Fruit fly (Drosophila melanogaster) whole organism, embryonic: ENCODE measurements around the gene Rab40.
A peak's percentile ranks its signal among the peaks of the same experiment; 100 is the strongest.

ENCODE experiments used
- B-H1 ChIP-seq: fragments of 200-800 bp; sonication (Bioruptor generic); IDR thresholded peaks from 3 replicates; pipeline ENCODE4 v1.3.6; 2022; ENCODE audit warnings: missing biosample characterization, missing genetic modification characterization
- CG11456 ChIP-seq: fragments of 200-800 bp; sonication (Bioruptor generic); IDR thresholded peaks from 3 replicates; pipeline ENCODE4 v1.3.6; 2022; ENCODE audit warnings: missing biosample characterization, missing genetic modification characterization
- CG12155 ChIP-seq: fragments of 200-800 bp; sonication (Bioruptor generic); optimal IDR thresholded peaks from 3 replicates; lab custom pipeline; 2016; ENCODE audit warnings: missing biosample characterization, missing genetic modification characterization
- CG12299 ChIP-seq: fragments of 200-800 bp; sonication (Bioruptor generic); optimal IDR thresholded peaks from 2 replicates; lab custom pipeline; 2018; ENCODE audit warnings: missing biosample characterization, mild to moderate bottlenecking, missing genetic modification characterization
- CG13894 ChIP-seq: fragments of 200-800 bp; sonication (Bioruptor generic); optimal IDR thresholded peaks from 3 replicates; lab custom pipeline; 2018; ENCODE audit warnings: missing biosample characterization, mild to moderate bottlenecking, missing genetic modification characterization, moderate library complexity
- CG1603 ChIP-seq: fragments of 200-800 bp; sonication (Bioruptor generic); optimal IDR thresholded peaks from 2 replicates; lab custom pipeline; 2019; ENCODE audit warnings: missing biosample characterization, mild to moderate bottlenecking, missing genetic modification characterization, moderate library complexity
- CG16779 ChIP-seq: fragments of 200-800 bp; sonication (Bioruptor generic); IDR thresholded peaks from 2 replicates; pipeline ENCODE4 v1.3.6; 2022; ENCODE audit warnings: missing biosample characterization, missing genetic modification characterization
- CG16813 ChIP-seq: fragments of 200-800 bp; sonication (Bioruptor generic); IDR thresholded peaks from 3 replicates; pipeline ENCODE4 v1.3.6; 2022; ENCODE audit warnings: missing biosample characterization, missing genetic modification characterization; ENCODE audit not compliant: partially characterized antibody
- CG2116 ChIP-seq: fragments of 200-800 bp; sonication (Bioruptor generic); optimal IDR thresholded peaks from 3 replicates; lab custom pipeline; 2018; ENCODE audit warnings: missing biosample characterization, mild to moderate bottlenecking, missing genetic modification characterization
- CG2678 ChIP-seq: fragments of 200-800 bp; sonication (Bioruptor generic); optimal IDR thresholded peaks from 3 replicates; lab custom pipeline; 2019; ENCODE audit warnings: missing biosample characterization, mild to moderate bottlenecking, missing genetic modification characterization, moderate library complexity
- CG33213 ChIP-seq: fragments of 200-800 bp; sonication (Bioruptor generic); optimal IDR thresholded peaks from 3 replicates; lab custom pipeline; 2016; ENCODE audit warnings: missing biosample characterization, missing genetic modification characterization
- CG4617 ChIP-seq: fragments of 200-800 bp; sonication (Bioruptor generic); optimal IDR thresholded peaks from 3 replicates; lab custom pipeline; 2016; ENCODE audit warnings: missing biosample characterization, missing genetic modification characterization, borderline replicate concordance
- CG7786 ChIP-seq: fragments of 200-800 bp; sonication (Bioruptor generic); optimal IDR thresholded peaks from 2 replicates; lab custom pipeline; 2016; ENCODE audit warnings: missing biosample characterization, missing genetic modification characterization
- CG7987 ChIP-seq: fragments of 200-800 bp; sonication (Bioruptor generic); optimal IDR thresholded peaks from 2 replicates; lab custom pipeline; 2018; ENCODE audit warnings: missing biosample characterization, mild to moderate bottlenecking, missing genetic modification characterization, moderate library complexity
- CG8089 ChIP-seq: fragments of 200-800 bp; sonication (Bioruptor generic); optimal IDR thresholded peaks from 3 replicates; lab custom pipeline; 2016; ENCODE audit warnings: missing biosample characterization, missing genetic modification characterization
- CG8478 ChIP-seq: fragments of >200 bp; optimal IDR thresholded peaks from 2 replicates; lab custom pipeline; 2018
- CG9727 ChIP-seq: fragments of 200-800 bp; sonication (Bioruptor generic); optimal IDR thresholded peaks from 3 replicates; lab custom pipeline; 2017; ENCODE audit warnings: missing biosample characterization, mild to moderate bottlenecking, missing genetic modification characterization
- CG9797 ChIP-seq: fragments of 200-800 bp; sonication (Bioruptor generic); optimal IDR thresholded peaks from 3 replicates; lab custom pipeline; 2018; ENCODE audit warnings: missing biosample characterization, mild to moderate bottlenecking, missing genetic modification characterization
- CkIIα-i1 ChIP-seq: fragments of 200-800 bp; sonication (Bioruptor generic); IDR thresholded peaks from 2 replicates; pipeline ENCODE4 v1.3.6; 2022; ENCODE audit warnings: missing biosample characterization, missing genetic modification characterization
- D ChIP-seq, 2 experiments: fragments of 200-800 bp in 1 of 2; fragments of >200 bp in 1 of 2; sonication (Bioruptor generic) in 1 of 2; optimal IDR thresholded peaks; 2 replicates in 1 of 2; 3 replicates in 1 of 2; lab custom pipeline; 2017; ENCODE audit warnings: mild to moderate bottlenecking in 1 of 2, missing biosample characterization in 1 of 2, missing genetic modification characterization in 1 of 2, missing genetic modification reagents in 1 of 2
- Dek ChIP-seq: fragments of 200-800 bp; sonication (Bioruptor generic); optimal IDR thresholded peaks from 3 replicates; lab custom pipeline; 2019; ENCODE audit warnings: missing biosample characterization, mild to moderate bottlenecking, missing genetic modification characterization, moderate library complexity
- HHEX ChIP-seq: fragments of 200-800 bp; sonication (Bioruptor generic); optimal IDR thresholded peaks from 3 replicates; lab custom pipeline; 2017; ENCODE audit warnings: missing biosample characterization, mild to moderate bottlenecking, missing genetic modification characterization, missing genetic modification reagents
- HLH3B ChIP-seq: fragments of 200-800 bp; sonication (Bioruptor generic); IDR thresholded peaks from 2 replicates; pipeline ENCODE4 v1.3.6; 2022; ENCODE audit warnings: missing biosample characterization, missing genetic modification characterization
- Hand ChIP-seq: fragments of 200-800 bp; sonication (Bioruptor generic); optimal IDR thresholded peaks from 2 replicates; lab custom pipeline; 2017; ENCODE audit warnings: mild to moderate bottlenecking, missing biosample characterization, missing genetic modification reagents, missing genetic modification characterization
- Hmr ChIP-seq: fragments of 200-800 bp; sonication (Bioruptor generic); optimal IDR thresholded peaks from 3 replicates; lab custom pipeline; 2017; ENCODE audit warnings: mild to moderate bottlenecking, missing biosample characterization, missing genetic modification reagents, missing genetic modification characterization
- Hr3 ChIP-seq: fragments of 200-800 bp; sonication (Bioruptor generic); optimal IDR thresholded peaks from 3 replicates; lab custom pipeline; 2016; ENCODE audit warnings: missing biosample characterization, missing genetic modification characterization
- Hr39 ChIP-seq: fragments of >200 bp; optimal IDR thresholded peaks from 2 replicates; lab custom pipeline; 2017
- Lhr ChIP-seq: fragments of 200-800 bp; sonication (Bioruptor generic); optimal IDR thresholded peaks from 3 replicates; lab custom pipeline; 2017; ENCODE audit warnings: mild to moderate bottlenecking, missing biosample characterization, missing genetic modification reagents, missing genetic modification characterization
- NC2β ChIP-seq: fragments of 200-800 bp; sonication (Bioruptor generic); optimal IDR thresholded peaks from 2 replicates; lab custom pipeline; 2016; ENCODE audit warnings: missing biosample characterization, missing genetic modification characterization
- Oaz ChIP-seq: fragments of 200-800 bp; sonication (Bioruptor generic); IDR thresholded peaks from 2 replicates; pipeline ENCODE4 v1.3.6; 2022; ENCODE audit warnings: missing biosample characterization, missing genetic modification characterization
- Ptx1 ChIP-seq: fragments of 200-800 bp; sonication (Bioruptor generic); IDR thresholded peaks from 2 replicates; pipeline ENCODE4 v1.3.6; 2022; ENCODE audit warnings: missing biosample characterization, missing genetic modification characterization
- Ssrp ChIP-seq: fragments of 200-800 bp; sonication (Bioruptor generic); optimal IDR thresholded peaks from 2 replicates; lab custom pipeline; 2018; ENCODE audit warnings: missing biosample characterization, mild to moderate bottlenecking, missing genetic modification characterization, moderate library complexity
- Usf ChIP-seq: fragments of 200-800 bp; sonication (Bioruptor generic); optimal IDR thresholded peaks from 2 replicates; lab custom pipeline; 2017; ENCODE audit warnings: missing genotype, missing biosample characterization, missing genetic modification characterization
- abd-A ChIP-seq: fragments of 200-800 bp; sonication (Bioruptor generic); optimal IDR thresholded peaks from 3 replicates; lab custom pipeline; 2019; ENCODE audit warnings: missing biosample characterization, mild to moderate bottlenecking, missing genetic modification characterization, moderate library complexity
- ase ChIP-seq: fragments of 200-800 bp; sonication (Bioruptor generic); IDR thresholded peaks from 3 replicates; pipeline ENCODE4 v1.3.6; 2022; ENCODE audit warnings: missing biosample characterization, missing genetic modification characterization
- btn ChIP-seq: fragments of 200-800 bp; sonication (Bioruptor generic); optimal IDR thresholded peaks from 2 replicates; lab custom pipeline; 2016; ENCODE audit warnings: missing biosample characterization, missing genetic modification characterization
- crol ChIP-seq: fragments of 200-800 bp; sonication (Bioruptor generic); IDR thresholded peaks from 2 replicates; pipeline ENCODE4 v1.3.6; 2022; ENCODE audit warnings: missing biosample characterization, missing genetic modification characterization
- ems ChIP-seq: fragments of 200-800 bp; sonication (Bioruptor generic); optimal IDR thresholded peaks from 3 replicates; lab custom pipeline; 2016; ENCODE audit warnings: missing biosample characterization, missing genetic modification characterization
- en ChIP-seq: fragments of 200-800 bp; sonication (Bioruptor generic); optimal IDR thresholded peaks from 2 replicates; lab custom pipeline; 2016; ENCODE audit warnings: missing biosample characterization, missing genetic modification characterization
- gem ChIP-seq: fragments of 200-800 bp; sonication (Bioruptor generic); optimal IDR thresholded peaks from 2 replicates; lab custom pipeline; 2019; ENCODE audit warnings: missing biosample characterization, mild to moderate bottlenecking, missing genetic modification characterization, moderate library complexity
- ham ChIP-seq: fragments of 200-800 bp; sonication (Bioruptor generic); IDR thresholded peaks from 2 replicates; pipeline ENCODE4 v1.3.6; 2022; ENCODE audit warnings: missing biosample characterization, missing genetic modification characterization
- kni ChIP-seq: fragments of 200-800 bp; sonication (Bioruptor generic); optimal IDR thresholded peaks from 3 replicates; lab custom pipeline; 2017; ENCODE audit warnings: mild to moderate bottlenecking, missing biosample characterization, missing genetic modification reagents, missing genetic modification characterization
- nau ChIP-seq: fragments of 200-800 bp; sonication (Bioruptor generic); optimal IDR thresholded peaks from 3 replicates; lab custom pipeline; 2017; ENCODE audit warnings: missing biosample characterization, mild to moderate bottlenecking, missing genetic modification characterization, missing genetic modification reagents
- nmo ChIP-seq: fragments of 200-800 bp; sonication (Bioruptor generic); optimal IDR thresholded peaks from 2 replicates; lab custom pipeline; 2018; ENCODE audit warnings: missing biosample characterization, mild to moderate bottlenecking, missing genetic modification characterization, moderate library complexity
- oc ChIP-seq: fragments of 200-800 bp; sonication (Bioruptor generic); optimal IDR thresholded peaks from 2 replicates; lab custom pipeline; 2018; ENCODE audit warnings: missing biosample characterization, mild to moderate bottlenecking, missing genetic modification characterization, moderate library complexity
- row ChIP-seq: fragments of 200-800 bp; sonication (Bioruptor generic); IDR thresholded peaks from 3 replicates; pipeline ENCODE4 v1.3.6; 2022; ENCODE audit warnings: missing biosample characterization, missing genetic modification characterization
- shn ChIP-seq: fragments of 200-800 bp; sonication (Bioruptor generic); optimal IDR thresholded peaks from 3 replicates; lab custom pipeline; 2016; ENCODE audit warnings: missing biosample characterization, missing genetic modification characterization
- toy ChIP-seq: fragments of 200-800 bp; sonication (Bioruptor generic); IDR thresholded peaks from 2 replicates; pipeline ENCODE4 v1.3.6; 2022; ENCODE audit warnings: missing biosample characterization, missing genetic modification characterization
- twi ChIP-seq: fragments of 200-800 bp; optimal IDR thresholded peaks from 2 replicates; lab custom pipeline; 2019; ENCODE audit warnings: missing biosample characterization, mild to moderate bottlenecking, missing genetic modification characterization, moderate library complexity
- vfl ChIP-seq: fragments of 200-800 bp; sonication (Bioruptor generic); optimal IDR thresholded peaks from 2 replicates; lab custom pipeline; 2016; ENCODE audit warnings: missing biosample characterization, missing genetic modification characterization
- wdn ChIP-seq: fragments of 200-800 bp; sonication (Bioruptor generic); IDR thresholded peaks from 2 replicates; pipeline ENCODE4 v1.3.6; 2022; ENCODE audit warnings: missing biosample characterization, missing genetic modification characterization
- zfh1 ChIP-seq: fragments of 200-800 bp; sonication (Bioruptor generic); IDR thresholded peaks from 3 replicates; pipeline ENCODE4 v1.3.6; 2022; ENCODE audit warnings: missing biosample characterization, missing genetic modification characterization

Gene Rab40

dm6 chrX:12469778-12470177 lies 6.9 kb upstream of the Rab40 start (continued):
- TF ChIP-seq kni (no peak), gem (tag; lab: Kevin White, UChicago) (peak; percentile 80), twi (tag; lab: Kevin White, UChicago) (no peak), vfl (GFP tag; lab: Kevin White, UChicago) (no peak), ase (GFP tag; lab: Robert Waterston, UW) (no peak), Hr3 (peak; percentile 40), row (GFP tag; lab: Robert Waterston, UW) (peak; percentile 79), CG7786 (GFP tag; lab: Kevin White, UChicago) (peak; percentile 49), Dek (peak; percentile 50), CG13894 (tag; lab: Kevin White, UChicago) (peak; percentile 44), CG9797 (GFP tag; lab: Kevin White, UChicago) (no peak), en (peak; percentile 32), wdn (peak; percentile 57), CG2116 (GFP tag; lab: Kevin White, UChicago) (no peak), Hr39 (lab: Kevin White, UChicago) (no peak), oc (tag; lab: Kevin White, UChicago) (no peak), Ssrp (tag; lab: Kevin White, UChicago) (peak; percentile 34), Ptx1 (peak; percentile 53), nau (GFP tag; lab: Kevin White, UChicago) (peak; percentile 23), zfh1 (GFP tag; lab: Robert Waterston, UW) (0 out of 3 replicates have a peak, but pooled peaks have one; percentile 52), shn (GFP tag; lab: Kevin White, UChicago) (peak; percentile 26), CG12155 (peak; percentile 67), D (optimal IDR thresholded peaks at IDR 0.05; lab: Kevin White, UChicago) (no peak), D (GFP tag; optimal IDR thresholded peaks at IDR 0.05; lab: Kevin White, UChicago) (peak; percentile 16), Hmr (GFP tag; lab: Kevin White, UChicago) (peak; percentile 78), Lhr (GFP tag; lab: Kevin White, UChicago) (no peak), abd-A (no peak), CG16813 (GFP tag; lab: Robert Waterston, UW) (no peak), CG33213 (GFP tag; lab: Kevin White, UChicago) (peak; percentile 27), CG11456 (GFP tag; lab: Robert Waterston, UW) (no peak), Usf (peak; percentile 15), Oaz (GFP tag; lab: Robert Waterston, UW) (0 out of 2 replicates have a peak, but pooled peaks have one; percentile 13), ham (GFP tag; lab: Robert Waterston, UW) (no peak), CG4617 (GFP tag; lab: Kevin White, UChicago) (no peak), CG2678 (peak; percentile 72), HLH3B (peak; percentile 46), nmo (peak; percentile 15), CkIIα-i1 (no peak), CG9727 (peak; percentile 73), NC2β (GFP tag; lab: Kevin White, UChicago) (no peak), ems (GFP tag; lab: Kevin White, UChicago) (peak; percentile 37), CG12299 (no peak), CG8478 (no peak), HHEX (GFP tag; lab: Kevin White, UChicago) (peak; percentile 68), Hand (GFP tag; lab: Kevin White, UChicago) (no peak), toy (GFP tag; lab: Robert Waterston, UW) (no peak), B-H1 (no peak), CG16779 (GFP tag; lab: Robert Waterston, UW) (no peak), CG7987 (GFP tag; lab: Kevin White, UChicago) (no peak), btn (GFP tag; lab: Kevin White, UChicago) (no peak), CG1603 (tag; lab: Kevin White, UChicago) (no peak), CG8089 (no peak), crol (no peak)
